1 fruit fly cellular context compared by ENCODE assay signal in genomic region chr3R:9239941-9240400, dm6.
TF ChIP-seq lines count a peak whose summit lies in the region.

No protein-coding gene starts in this region.

TF ChIP-seq in whole organism, embryonic, 481 proteins besides CTCF, POLR2A, EP300 and RAD21 (continued from another document):
- TF ChIP-seq Fer1 (GFP tag; optimal IDR thresholded peaks at IDR 0.05; lab: Kevin White, UChicago): peak; percentile 22
- peak; percentile 81 for TF ChIP-seq CG7963 (GFP tag; IDR thresholded peaks at IDR 0.05; lab: Robert Waterston, UW; ENCODE audit: partially characterized antibody)
- TF ChIP-seq NC2α (GFP tag; optimal IDR thresholded peaks at IDR 0.05; lab: Kevin White, UChicago): no peak
- TF ChIP-seq Asciz (GFP tag; optimal IDR thresholded peaks at IDR 0.05; lab: Kevin White, UChicago): no peak
- TF ChIP-seq Mes4 (GFP tag; optimal IDR thresholded peaks at IDR 0.05; lab: Kevin White, UChicago): no peak
- peak; percentile 12 for TF ChIP-seq NfI (GFP tag; optimal IDR thresholded peaks at IDR 0.05; lab: Kevin White, UChicago)
- TF ChIP-seq CG9932 (GFP tag; IDR thresholded peaks at IDR 0.05; lab: Robert Waterston, UW): no peak
- TF ChIP-seq CG5953 (GFP tag; IDR thresholded peaks at IDR 0.05; lab: Robert Waterston, UW): no peak
- TF ChIP-seq Optix (GFP tag; IDR thresholded peaks at IDR 0.05; lab: Robert Waterston, UW): no peak
- no peak for TF ChIP-seq ac (GFP tag; optimal IDR thresholded peaks at IDR 0.05; lab: Kevin White, UChicago)
- TF ChIP-seq Lim3 (GFP tag; IDR thresholded peaks at IDR 0.05; lab: Robert Waterston, UW): no peak
- no peak for TF ChIP-seq sens-2 (GFP tag; IDR thresholded peaks at IDR 0.05; lab: Robert Waterston, UW)
- peak; percentile 61 to 75 for TF ChIP-seq Trl (optimal IDR thresholded peaks at IDR 0.05; lab: Kevin White, UChicago)
- no peak for TF ChIP-seq Trl (GFP tag; optimal IDR thresholded peaks at IDR 0.05; lab: Kevin White, UChicago)
- TF ChIP-seq CG8281 (tag; optimal IDR thresholded peaks at IDR 0.05; lab: Kevin White, UChicago): no peak
- no peak for TF ChIP-seq Elba2 (GFP tag; optimal IDR thresholded peaks at IDR 0.05; lab: Kevin White, UChicago)
- TF ChIP-seq gsb (GFP tag; IDR thresholded peaks at IDR 0.05; lab: Robert Waterston, UW): no peak
- no peak for TF ChIP-seq TFAM (GFP tag; optimal IDR thresholded peaks at IDR 0.05; lab: Kevin White, UChicago)
- TF ChIP-seq gcm2 (GFP tag; optimal IDR thresholded peaks at IDR 0.05; lab: Kevin White, UChicago): no peak
- TF ChIP-seq slbo (GFP tag; IDR thresholded peaks at IDR 0.05; lab: Robert Waterston, UW): no peak
- peak; percentile 14 for TF ChIP-seq CG15601 (tag; optimal IDR thresholded peaks at IDR 0.05; lab: Kevin White, UChicago)
- no peak for TF ChIP-seq CrebB (tag; optimal IDR thresholded peaks at IDR 0.05; lab: Kevin White, UChicago)
- TF ChIP-seq zf30C (GFP tag; optimal IDR thresholded peaks at IDR 0.05; lab: Kevin White, UChicago): no peak
- TF ChIP-seq ERR (GFP tag; optimal IDR thresholded peaks at IDR 0.05; lab: Kevin White, UChicago): no peak
- no peak for TF ChIP-seq CG12769 (tag; optimal IDR thresholded peaks at IDR 0.05; lab: Kevin White, UChicago)
- TF ChIP-seq CG42726 (GFP tag; IDR thresholded peaks at IDR 0.05; lab: Robert Waterston, UW; ENCODE audit: partially characterized antibody): peak; percentile 77
- TF ChIP-seq CG7786 (GFP tag; optimal IDR thresholded peaks at IDR 0.05; lab: Kevin White, UChicago): no peak
- no peak for TF ChIP-seq CG8290 (GFP tag; optimal IDR thresholded peaks at IDR 0.05; lab: Kevin White, UChicago)
- no peak for TF ChIP-seq CG8290 (tag; optimal IDR thresholded peaks at IDR 0.05; lab: Kevin White, UChicago)
- TF ChIP-seq pzg (GFP tag; optimal IDR thresholded peaks at IDR 0.05; lab: Kevin White, UChicago): peak; percentile 50
- TF ChIP-seq CG11723 (GFP tag; optimal IDR thresholded peaks at IDR 0.05; lab: Kevin White, UChicago): peak; percentile 21
- TF ChIP-seq dm (GFP tag; optimal IDR thresholded peaks at IDR 0.05; lab: Kevin White, UChicago): peak; percentile 49
- no peak for TF ChIP-seq bcd (GFP tag; optimal IDR thresholded peaks at IDR 0.05; lab: Kevin White, UChicago)
- no peak for TF ChIP-seq HLHmδ (GFP tag; optimal IDR thresholded peaks at IDR 0.05; lab: Kevin White, UChicago)
- TF ChIP-seq ham (GFP tag; IDR thresholded peaks at IDR 0.05; lab: Robert Waterston, UW): no peak
- TF ChIP-seq CG14667 (GFP tag; IDR thresholded peaks at IDR 0.05; lab: Robert Waterston, UW): no peak
- TF ChIP-seq Stat92E (GFP tag; optimal IDR thresholded peaks at IDR 0.05; lab: Kevin White, UChicago): peak in 1 of 3 experiments; percentile 66
- TF ChIP-seq wdn (GFP tag; IDR thresholded peaks at IDR 0.05; lab: Robert Waterston, UW): no peak
- peak; percentile 77 for TF ChIP-seq knrl (GFP tag; IDR thresholded peaks at IDR 0.05; lab: Robert Waterston, UW; ENCODE audit: partially characterized antibody)
- TF ChIP-seq pfk (GFP tag; optimal IDR thresholded peaks at IDR 0.05; lab: Kevin White, UChicago): no peak
- peak; percentile 46 for TF ChIP-seq CG2712 (tag; optimal IDR thresholded peaks at IDR 0.05; lab: Kevin White, UChicago)
- no peak for TF ChIP-seq CG4404 (GFP tag; IDR thresholded peaks at IDR 0.05; lab: Robert Waterston, UW)
- TF ChIP-seq CG17829 (tag; optimal IDR thresholded peaks at IDR 0.05; lab: Kevin White, UChicago): peak; percentile 75
- TF ChIP-seq Hr39 (optimal IDR thresholded peaks at IDR 0.05; lab: Kevin White, UChicago): no peak
- peak; percentile 56 for TF ChIP-seq Deaf1 (tag; optimal IDR thresholded peaks at IDR 0.05; lab: Kevin White, UChicago)
- TF ChIP-seq croc (GFP tag; conservative IDR thresholded peaks at IDR 0.05; lab: Robert Waterston, UW): no peak
- no peak for TF ChIP-seq sd (tag; optimal IDR thresholded peaks at IDR 0.05; lab: Kevin White, UChicago)
- no peak for TF ChIP-seq CG11695 (GFP tag; IDR thresholded peaks at IDR 0.05; lab: Robert Waterston, UW)
- peak; percentile 80 for TF ChIP-seq Dp (GFP tag; optimal IDR thresholded peaks at IDR 0.05; lab: Kevin White, UChicago)
- peak; percentile 71 for TF ChIP-seq CG14860 (GFP tag; IDR thresholded peaks at IDR 0.05; lab: Robert Waterston, UW; ENCODE audit: partially characterized antibody)
- no peak for TF ChIP-seq luna (GFP tag; optimal IDR thresholded peaks at IDR 0.05; lab: Kevin White, UChicago)
- no peak for TF ChIP-seq HHEX (GFP tag; optimal IDR thresholded peaks at IDR 0.05; lab: Kevin White, UChicago)
- TF ChIP-seq run (tag; optimal IDR thresholded peaks at IDR 0.05; lab: Kevin White, UChicago): no peak
- no peak for TF ChIP-seq tgo (GFP tag; IDR thresholded peaks at IDR 0.05; lab: Robert Waterston, UW)
- TF ChIP-seq Spps (tag; optimal IDR thresholded peaks at IDR 0.05; lab: Kevin White, UChicago): peak; percentile 6
- TF ChIP-seq nom (GFP tag; optimal IDR thresholded peaks at IDR 0.05; lab: Kevin White, UChicago): peak; percentile 59
- TF ChIP-seq cg (GFP tag; optimal IDR thresholded peaks at IDR 0.05; lab: Kevin White, UChicago): peak; percentile 93
- TF ChIP-seq twi (tag; optimal IDR thresholded peaks at IDR 0.05; lab: Kevin White, UChicago): no peak
- no peak for TF ChIP-seq Jarid2 (GFP tag; optimal IDR thresholded peaks at IDR 0.05; lab: Kevin White, UChicago)
- TF ChIP-seq CG6791 (GFP tag; IDR thresholded peaks at IDR 0.05; lab: Robert Waterston, UW; ENCODE audit: partially characterized antibody): peak; percentile 86
- TF ChIP-seq sima (GFP tag; optimal IDR thresholded peaks at IDR 0.05; lab: Kevin White, UChicago): no peak
- no peak for TF ChIP-seq CG1832 (GFP tag; optimal IDR thresholded peaks at IDR 0.05; lab: Kevin White, UChicago)
- peak; percentile 69 for TF ChIP-seq sqz (GFP tag; optimal IDR thresholded peaks at IDR 0.05; lab: Kevin White, UChicago)
- no peak for TF ChIP-seq repo (GFP tag; optimal IDR thresholded peaks at IDR 0.05; lab: Kevin White, UChicago)
- no peak for TF ChIP-seq prd (optimal IDR thresholded peaks at IDR 0.05; lab: Kevin White, UChicago)
- TF ChIP-seq prd (GFP tag; IDR thresholded peaks at IDR 0.05; lab: Robert Waterston, UW): no peak
- no peak for TF ChIP-seq h (optimal IDR thresholded peaks at IDR 0.05; lab: Kevin White, UChicago)
- TF ChIP-seq Xrp1 (GFP tag; IDR thresholded peaks at IDR 0.05; lab: Robert Waterston, UW): no peak
- peak; percentile 80 for TF ChIP-seq phol (tag; optimal IDR thresholded peaks at IDR 0.05; lab: Kevin White, UChicago)
- TF ChIP-seq CG13424 (tag; optimal IDR thresholded peaks at IDR 0.05; lab: Kevin White, UChicago): no peak
- TF ChIP-seq Xbp1 (GFP tag; optimal IDR thresholded peaks at IDR 0.05; lab: Kevin White, UChicago): no peak
- no peak for TF ChIP-seq CG10959 (GFP tag; IDR thresholded peaks at IDR 0.05; lab: Robert Waterston, UW)
- peak; percentile 79 for TF ChIP-seq amos (GFP tag; IDR thresholded peaks at IDR 0.05; lab: Robert Waterston, UW; ENCODE audit: partially characterized antibody)
- TF ChIP-seq CG16779 (GFP tag; IDR thresholded peaks at IDR 0.05; lab: Robert Waterston, UW): no peak
- TF ChIP-seq CG10209 (GFP tag; optimal IDR thresholded peaks at IDR 0.05; lab: Kevin White, UChicago): no peak
- TF ChIP-seq CG9215 (GFP tag; IDR thresholded peaks at IDR 0.05; lab: Robert Waterston, UW): no peak
- TF ChIP-seq CG18619 (GFP tag; optimal IDR thresholded peaks at IDR 0.05; lab: Kevin White, UChicago): no peak
- no peak for TF ChIP-seq Meics (GFP tag; optimal IDR thresholded peaks at IDR 0.05; lab: Kevin White, UChicago)
- no peak for TF ChIP-seq Oli (tag; optimal IDR thresholded peaks at IDR 0.05; lab: Kevin White, UChicago)
- no peak for TF ChIP-seq CG8359 (GFP tag; optimal IDR thresholded peaks at IDR 0.05; lab: Kevin White, UChicago; ENCODE audit: borderline replicate concordance)
- no peak for TF ChIP-seq sc (optimal IDR thresholded peaks at IDR 0.05; lab: Kevin White, UChicago)
- no peak for TF ChIP-seq sc (GFP tag; optimal IDR thresholded peaks at IDR 0.05; lab: Kevin White, UChicago)
- TF ChIP-seq CG4854 (GFP tag; optimal IDR thresholded peaks at IDR 0.05; lab: Kevin White, UChicago): no peak
- TF ChIP-seq salm (tag; optimal IDR thresholded peaks at IDR 0.05; lab: Kevin White, UChicago): no peak
- TF ChIP-seq CG7928 (GFP tag; optimal IDR thresholded peaks at IDR 0.05; lab: Kevin White, UChicago): no peak
- TF ChIP-seq jing (GFP tag; optimal IDR thresholded peaks at IDR 0.05; lab: Kevin White, UChicago): no peak
- no peak for TF ChIP-seq Bteb2 (GFP tag; optimal IDR thresholded peaks at IDR 0.05; lab: Kevin White, UChicago)
- no peak for TF ChIP-seq CG31441 (GFP tag; IDR thresholded peaks at IDR 0.05; lab: Robert Waterston, UW)
- peak; percentile 14 for TF ChIP-seq CG17568 (GFP tag; optimal IDR thresholded peaks at IDR 0.05; lab: Kevin White, UChicago)
- peak; percentile 58 for TF ChIP-seq CG14710 (tag; optimal IDR thresholded peaks at IDR 0.05; lab: Kevin White, UChicago)
- TF ChIP-seq sob (GFP tag; IDR thresholded peaks at IDR 0.05; lab: Robert Waterston, UW): no peak
- no peak for TF ChIP-seq ase (GFP tag; IDR thresholded peaks at IDR 0.05; lab: Robert Waterston, UW)
- TF ChIP-seq chinmo (GFP tag; IDR thresholded peaks at IDR 0.05; lab: Robert Waterston, UW; ENCODE audit: partially characterized antibody): peak; percentile 97
- no peak for TF ChIP-seq Lhr (GFP tag; optimal IDR thresholded peaks at IDR 0.05; lab: Kevin White, UChicago)
- TF ChIP-seq bbx (GFP tag; IDR thresholded peaks at IDR 0.05; lab: Robert Waterston, UW; ENCODE audit: partially characterized antibody): peak; percentile 89
